Fruit fly (Drosophila melanogaster) whole organism, adult: Measurements from ENCODE around the gene CG16863.
A peak's percentile ranks its signal among the peaks of the same experiment; 100 is the strongest.

Experiments
- CG11617 ChIP-seq: fragments of 200-800 bp; sonication (Bioruptor generic); optimal IDR thresholded peaks from 2 replicates; lab custom pipeline; 2017; ENCODE audit warnings: mild to moderate bottlenecking, missing biosample characterization, missing genetic modification reagents, missing genetic modification characterization
- CG12768 ChIP-seq: fragments of 200-800 bp; sonication (Bioruptor generic); optimal IDR thresholded peaks from 2 replicates; lab custom pipeline; 2017; ENCODE audit warnings: missing biosample characterization, missing genetic modification characterization, mild to moderate bottlenecking, moderate library complexity, missing genetic modification reagents
- CG14711 ChIP-seq: fragments of 200-800 bp; sonication (Bioruptor generic); optimal IDR thresholded peaks from 2 replicates; lab custom pipeline; 2018; ENCODE audit warnings: missing biosample characterization, mild to moderate bottlenecking, missing genetic modification characterization, moderate library complexity
- CG1620 ChIP-seq: fragments of 200-800 bp; sonication (Bioruptor generic); optimal IDR thresholded peaks from 2 replicates; lab custom pipeline; 2016; ENCODE audit warnings: missing biosample characterization, missing genetic modification characterization
- CG33017 ChIP-seq: fragments of 200-800 bp; sonication (Bioruptor generic); optimal IDR thresholded peaks from 2 replicates; lab custom pipeline; 2018; ENCODE audit warnings: missing biosample characterization, mild to moderate bottlenecking, missing genetic modification characterization, moderate library complexity
- CG5204 ChIP-seq: fragments of 200-800 bp; sonication (Bioruptor generic); optimal IDR thresholded peaks from 2 replicates; lab custom pipeline; 2016; ENCODE audit warnings: missing biosample characterization, missing genetic modification characterization
- CG7045 ChIP-seq: fragments of 200-800 bp; sonication (Bioruptor generic); optimal IDR thresholded peaks from 2 replicates; lab custom pipeline; 2017; ENCODE audit warnings: missing biosample characterization, mild to moderate bottlenecking, missing genetic modification characterization
- CG7101 ChIP-seq: fragments of 200-800 bp; sonication (Bioruptor generic); optimal IDR thresholded peaks from 2 replicates; lab custom pipeline; 2018; ENCODE audit warnings: missing biosample characterization, mild to moderate bottlenecking, missing genetic modification characterization, moderate library complexity
- Clk ChIP-seq: fragments of 200-800 bp; sonication (Bioruptor generic); optimal IDR thresholded peaks from 2 replicates; lab custom pipeline; 2017; ENCODE audit warnings: missing biosample characterization, missing genetic modification characterization
- Crg-1 ChIP-seq: fragments of 200-800 bp; sonication (Bioruptor generic); optimal IDR thresholded peaks from 2 replicates; lab custom pipeline; 2016; ENCODE audit warnings: missing biosample characterization, missing genetic modification characterization
- Hr96 ChIP-seq: fragments of 200-800 bp; sonication (Bioruptor generic); optimal IDR thresholded peaks from 2 replicates; lab custom pipeline; 2016; ENCODE audit warnings: missing biosample characterization, missing genetic modification characterization
- Mnt ChIP-seq: fragments of 200-800 bp; sonication (Bioruptor generic); optimal IDR thresholded peaks from 2 replicates; lab custom pipeline; 2016; ENCODE audit warnings: missing biosample characterization, mild to moderate bottlenecking, missing genetic modification characterization
- bab1 ChIP-seq: fragments of 200-800 bp; sonication (Bioruptor generic); optimal IDR thresholded peaks from 3 replicates; lab custom pipeline; 2019; ENCODE audit warnings: missing biosample characterization, mild to moderate bottlenecking, missing genetic modification characterization, moderate library complexity
- cic ChIP-seq: fragments of 200-800 bp; sonication (Bioruptor generic); optimal IDR thresholded peaks from 2 replicates; lab custom pipeline; 2017; ENCODE audit warnings: missing biosample characterization, mild to moderate bottlenecking, missing genetic modification characterization, moderate library complexity
- cnc ChIP-seq, 2 experiments: fragments of >200 bp; optimal IDR thresholded peaks; 2 replicates each; lab custom pipeline; 2017
- kay ChIP-seq: fragments of 200-800 bp; sonication (Bioruptor generic); peaks from one replicate; lab custom pipeline; 2016; ENCODE audit warnings: missing biosample characterization, missing genetic modification characterization, borderline replicate concordance
- ovo ChIP-seq: fragments of 200-800 bp; sonication (Bioruptor generic); optimal IDR thresholded peaks from 2 replicates; lab custom pipeline; 2016; ENCODE audit warnings: missing biosample characterization, missing genetic modification characterization
- pad ChIP-seq: fragments of 200-800 bp; sonication (Bioruptor generic); optimal IDR thresholded peaks from 3 replicates; lab custom pipeline; 2017; ENCODE audit warnings: missing biosample characterization, missing genetic modification characterization, mild to moderate bottlenecking, moderate library complexity, missing genetic modification reagents
- tj ChIP-seq: fragments of 200-800 bp; sonication (Bioruptor generic); optimal IDR thresholded peaks from 3 replicates; lab custom pipeline; 2017; ENCODE audit warnings: missing biosample characterization, mild to moderate bottlenecking, missing genetic modification characterization, moderate library complexity
- toe ChIP-seq: fragments of 200-800 bp; sonication (Bioruptor generic); optimal IDR thresholded peaks from 2 replicates; lab custom pipeline; 2016; ENCODE audit warnings: missing biosample characterization, missing genetic modification characterization

Gene CG16863

DNA sequence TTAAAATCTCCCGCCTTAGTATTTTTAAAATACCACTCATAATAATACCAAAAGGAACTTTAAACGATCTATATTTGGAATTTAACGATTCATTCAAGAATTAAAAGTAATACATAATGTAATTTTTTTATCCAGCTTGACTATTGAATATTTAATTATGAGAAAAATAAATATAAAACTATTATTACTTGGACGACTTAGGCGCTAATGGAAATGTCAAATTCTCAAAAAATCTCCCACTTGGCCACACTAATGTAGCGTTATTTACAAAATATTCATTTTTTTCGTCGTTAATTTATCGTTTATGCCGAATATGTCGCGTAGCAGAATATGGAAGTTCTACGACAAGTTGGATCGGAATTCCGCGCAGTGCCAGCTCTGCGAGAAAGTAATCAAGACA lies at the start of gene CG16863:
Gene CG16863 (plus strand): TSS at position 245 of the 400 bp plus-strand sequence.
- TF ChIP-seq CG7045 (GFP tag; lab: Kevin White, UChicago) (no peak), Hr96 (no peak), CG14711 (tag; lab: Kevin White, UChicago) (no peak), Crg-1 (GFP tag; lab: Kevin White, UChicago) (no peak), CG33017 (tag; lab: Kevin White, UChicago) (no peak), CG7101 (tag; lab: Kevin White, UChicago) (no peak), ovo (GFP tag; lab: Kevin White, UChicago) (no peak), toe (GFP tag; lab: Kevin White, UChicago) (no peak), cic (GFP tag; lab: Kevin White, UChicago) (no peak), CG11617 (GFP tag; lab: Kevin White, UChicago) (no peak), cnc (optimal IDR thresholded peaks at IDR 0.05; lab: Kevin White, UChicago) (no peak), pad (GFP tag; lab: Kevin White, UChicago) (no peak), CG1620 (GFP tag; lab: Kevin White, UChicago) (no peak), kay (no peak)

DNA sequence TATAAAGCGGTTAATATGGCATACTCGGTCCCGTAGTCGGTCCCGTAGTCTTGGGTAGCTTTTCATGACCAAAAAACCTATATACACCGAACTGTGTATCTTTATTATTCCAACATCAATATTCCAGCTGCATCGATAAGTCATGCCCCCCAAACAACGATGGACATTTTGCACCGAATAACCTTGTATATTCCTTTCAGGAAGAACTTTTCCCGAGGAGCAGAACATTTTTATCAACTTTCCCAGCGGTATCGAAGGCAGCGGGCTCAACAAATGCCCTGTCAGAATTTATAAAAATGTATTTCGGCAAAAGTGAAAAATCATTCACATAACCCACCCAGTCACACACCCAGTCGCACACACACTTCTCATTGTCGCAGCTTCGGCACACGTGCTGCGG lies 44.1 kb upstream of the CG16863 start, which contains the start of gene TM9SF4:
Gene TM9SF4 (plus strand): TSS at position 301 of the 400 bp plus-strand sequence.
- TF ChIP-seq ovo (GFP tag; lab: Kevin White, UChicago) (no peak), cnc (optimal IDR thresholded peaks at IDR 0.05; lab: Kevin White, UChicago) (no peak), CG33017 (tag; lab: Kevin White, UChicago) (no peak), CG1620 (GFP tag; lab: Kevin White, UChicago) (no peak), tj (GFP tag; lab: Kevin White, UChicago) (no peak), CG11617 (GFP tag; lab: Kevin White, UChicago) (no peak), toe (GFP tag; lab: Kevin White, UChicago) (no peak)

DNA sequence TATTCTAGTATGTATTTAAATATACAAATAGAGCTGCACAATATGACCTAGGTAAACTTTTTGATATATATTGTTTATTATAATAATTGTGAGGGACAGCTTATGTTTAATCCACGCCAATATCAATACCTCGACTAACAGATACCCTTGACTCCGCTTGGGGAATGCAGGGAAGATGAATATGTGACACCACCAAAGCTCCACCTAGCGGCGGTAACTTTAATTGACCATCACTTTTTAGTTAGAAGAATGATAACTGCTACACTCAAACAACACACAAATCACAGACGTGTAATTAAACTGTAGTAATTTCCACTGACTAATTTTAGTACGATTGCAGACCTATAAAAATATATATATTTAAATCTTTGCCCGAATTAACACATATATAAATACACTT lies 27.6 kb upstream of the CG16863 start:
- no peak for TF ChIP-seq Mnt
- no peak for TF ChIP-seq CG7045 (GFP tag; lab: Kevin White, UChicago)
- TF ChIP-seq CG5204 (GFP tag; lab: Kevin White, UChicago): no peak
- no peak for TF ChIP-seq toe (GFP tag; lab: Kevin White, UChicago)
- no peak for TF ChIP-seq Hr96
- TF ChIP-seq CG1620 (GFP tag; lab: Kevin White, UChicago): no peak
- TF ChIP-seq kay: no peak
- TF ChIP-seq Clk (GFP tag; lab: Kevin White, UChicago): no peak
- no peak for TF ChIP-seq ovo (GFP tag; lab: Kevin White, UChicago)
- TF ChIP-seq CG12768 (GFP tag; lab: Kevin White, UChicago): no peak

DNA sequence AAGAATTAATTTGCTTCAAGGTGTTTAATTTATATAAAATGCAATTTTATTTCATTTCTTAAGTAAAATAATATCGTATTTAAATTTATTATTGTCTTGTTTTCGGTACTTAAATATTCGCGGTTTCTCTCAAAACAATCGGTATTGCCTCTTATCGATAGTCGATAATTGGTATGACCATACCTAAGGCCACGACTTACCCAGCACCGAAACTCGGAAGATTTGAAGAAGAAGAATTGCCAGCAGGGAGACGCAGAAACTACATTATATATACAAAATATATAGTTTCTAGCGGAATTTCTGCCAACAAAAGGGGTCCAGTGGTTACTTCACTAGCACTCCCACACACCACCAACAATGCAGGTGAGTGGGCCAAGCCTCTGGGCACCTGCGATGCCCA lies 19.9 kb upstream of the CG16863 start:
- no peak for TF ChIP-seq Mnt
- TF ChIP-seq cic (GFP tag; lab: Kevin White, UChicago): no peak
- TF ChIP-seq Crg-1 (GFP tag; lab: Kevin White, UChicago): no peak
- TF ChIP-seq Hr96: no peak
- peak; percentile 59 for TF ChIP-seq bab1 (GFP tag; lab: Kevin White, UChicago)
- TF ChIP-seq CG12768 (GFP tag; lab: Kevin White, UChicago): no peak
- TF ChIP-seq tj (GFP tag; lab: Kevin White, UChicago): no peak
- TF ChIP-seq CG11617 (GFP tag; lab: Kevin White, UChicago): no peak

DNA sequence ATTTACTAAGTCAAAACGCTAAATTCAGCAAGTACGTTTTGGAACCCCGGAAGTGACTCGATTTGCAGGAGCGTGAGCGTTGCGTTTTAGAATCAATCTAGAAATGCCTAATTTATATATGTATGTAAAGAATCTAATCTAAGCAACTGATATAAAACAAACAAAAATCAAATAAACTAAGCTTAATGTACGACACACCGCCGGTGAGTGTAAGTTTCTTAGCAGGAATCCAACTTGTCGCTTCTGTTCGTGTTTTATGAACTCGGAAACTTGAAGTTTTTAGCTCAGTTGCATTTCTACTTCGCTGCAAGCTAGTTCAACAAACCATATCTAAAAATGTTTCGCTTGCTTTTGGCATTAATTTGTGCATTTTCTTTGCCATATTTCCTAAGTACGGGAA lies 17.1 kb upstream of the CG16863 start, which contains the start of gene CG43376:
Gene CG43376 (plus strand): TSS at position 301 of the 400 bp plus-strand sequence.
- TF ChIP-seq pad (GFP tag; lab: Kevin White, UChicago) (no peak), CG11617 (GFP tag; lab: Kevin White, UChicago) (no peak), CG33017 (tag; lab: Kevin White, UChicago) (no peak), Clk (GFP tag; lab: Kevin White, UChicago) (no peak), CG7045 (GFP tag; lab: Kevin White, UChicago) (no peak), CG5204 (GFP tag; lab: Kevin White, UChicago) (no peak), cnc (optimal IDR thresholded peaks at IDR 0.05; lab: Kevin White, UChicago) (no peak), kay (no peak), tj (GFP tag; lab: Kevin White, UChicago) (no peak), CG12768 (GFP tag; lab: Kevin White, UChicago) (no peak), Hr96 (no peak), Crg-1 (GFP tag; lab: Kevin White, UChicago) (no peak), Mnt (no peak)

DNA sequence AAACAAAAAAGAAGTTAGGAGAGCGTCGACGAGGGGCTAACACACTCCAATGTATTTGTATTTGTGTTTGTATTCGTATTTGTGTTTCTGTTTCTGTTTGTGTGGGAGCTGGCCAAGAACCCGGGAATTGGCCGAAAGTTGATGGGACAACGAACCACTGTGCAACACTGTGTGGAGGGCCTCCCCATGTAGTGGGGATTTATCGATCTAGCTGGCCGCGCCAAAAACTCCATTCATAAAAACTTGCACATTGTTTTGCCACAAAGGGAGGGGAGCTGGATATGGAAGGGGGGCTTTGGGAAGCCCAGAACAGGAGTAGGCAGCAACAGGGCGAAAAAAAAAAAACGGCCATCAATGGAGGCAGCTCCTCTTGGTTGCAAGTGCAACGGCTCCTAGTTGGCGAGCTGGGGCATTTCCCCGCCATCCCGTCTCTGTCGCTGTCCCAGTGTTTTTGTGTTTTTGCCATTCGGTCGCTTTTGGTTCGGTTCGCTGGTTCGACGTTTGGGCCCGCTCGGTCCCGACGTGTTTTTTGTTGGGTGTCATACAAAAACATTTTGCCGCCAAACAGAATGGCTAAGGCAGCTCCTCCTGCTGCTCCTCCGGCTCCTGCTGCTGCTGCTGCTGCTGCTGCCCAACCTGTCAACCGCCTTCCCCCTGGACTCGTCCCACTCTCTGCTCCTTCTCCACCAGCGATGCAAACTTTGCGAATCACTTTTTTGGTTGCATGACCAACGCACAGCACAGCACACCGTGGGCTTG lies 13.7 kb upstream of the CG16863 start:
- TF ChIP-seq cnc (optimal IDR thresholded peaks at IDR 0.05; lab: Kevin White, UChicago) (no peak), CG7101 (tag; lab: Kevin White, UChicago) (no peak), CG33017 (tag; lab: Kevin White, UChicago) (no peak), bab1 (GFP tag; lab: Kevin White, UChicago) (no peak), CG14711 (tag; lab: Kevin White, UChicago) (no peak), cic (GFP tag; lab: Kevin White, UChicago) (no peak), pad (GFP tag; lab: Kevin White, UChicago) (no peak), tj (GFP tag; lab: Kevin White, UChicago) (no peak), CG11617 (GFP tag; lab: Kevin White, UChicago) (no peak), ovo (GFP tag; lab: Kevin White, UChicago) (no peak)
